Worm (Caenorhabditis elegans): ENCODE data around the gene F15B9.11.

ce11 chrV:12944775-12945174, 47.9 kb downstream of the F15B9.11 start, which contains the start of gene grl-2:
- TF ChIP-seq tbx-11 (GFP tag; IDR thresholded peaks at IDR 0.05) = no peak
- no peak for TF ChIP-seq flt-1 (GFP tag; IDR thresholded peaks at IDR 0.05)
- no peak for TF ChIP-seq ceh-13 (GFP tag; optimal IDR thresholded peaks at IDR 0.05)
- TF ChIP-seq ama-1 (optimal IDR thresholded peaks at IDR 0.05) = no peak
- no peak for TF ChIP-seq scrt-1 (GFP tag; IDR thresholded peaks at IDR 0.05)
- no peak for TF ChIP-seq hmbx-1 (tag; optimal IDR thresholded peaks at IDR 0.05)
